Fruit fly (Drosophila melanogaster): Measurements from ENCODE around the gene baz.

- TF ChIP-seq CG34406 (GFP tag; optimal IDR thresholded peaks at IDR 0.05): no peak
- no peak for TF ChIP-seq Lpt (GFP tag; optimal IDR thresholded peaks at IDR 0.05)
- TF ChIP-seq Gug (GFP tag; IDR thresholded peaks at IDR 0.05): no peak
Measured at dm6 chrX:17246916-17247315, 87.1 kb downstream of the baz start, which contains the start of gene CG42854.

All from whole organism, prepupa.